Fruit fly (Drosophila melanogaster) whole organism, adult: Measurements from ENCODE around the gene Gba1b.

Experiments used
- CG11617 ChIP-seq: fragments of 200-800 bp; sonication (Bioruptor generic); optimal IDR thresholded peaks from 2 replicates; lab custom pipeline; 2017; ENCODE audit warnings: mild to moderate bottlenecking, missing biosample characterization, missing genetic modification reagents, missing genetic modification characterization
- CG12768 ChIP-seq: fragments of 200-800 bp; sonication (Bioruptor generic); optimal IDR thresholded peaks from 2 replicates; lab custom pipeline; 2017; ENCODE audit warnings: missing biosample characterization, missing genetic modification characterization, mild to moderate bottlenecking, moderate library complexity, missing genetic modification reagents
- CG14711 ChIP-seq: fragments of 200-800 bp; sonication (Bioruptor generic); optimal IDR thresholded peaks from 2 replicates; lab custom pipeline; 2018; ENCODE audit warnings: missing biosample characterization, mild to moderate bottlenecking, missing genetic modification characterization, moderate library complexity
- CG1620 ChIP-seq: fragments of 200-800 bp; sonication (Bioruptor generic); optimal IDR thresholded peaks from 2 replicates; lab custom pipeline; 2016; ENCODE audit warnings: missing biosample characterization, missing genetic modification characterization
- CG33017 ChIP-seq: fragments of 200-800 bp; sonication (Bioruptor generic); optimal IDR thresholded peaks from 2 replicates; lab custom pipeline; 2018; ENCODE audit warnings: missing biosample characterization, mild to moderate bottlenecking, missing genetic modification characterization, moderate library complexity
- CG5204 ChIP-seq: fragments of 200-800 bp; sonication (Bioruptor generic); optimal IDR thresholded peaks from 2 replicates; lab custom pipeline; 2016; ENCODE audit warnings: missing biosample characterization, missing genetic modification characterization
- CG7045 ChIP-seq: fragments of 200-800 bp; sonication (Bioruptor generic); optimal IDR thresholded peaks from 2 replicates; lab custom pipeline; 2017; ENCODE audit warnings: missing biosample characterization, mild to moderate bottlenecking, missing genetic modification characterization
- CG7101 ChIP-seq: fragments of 200-800 bp; sonication (Bioruptor generic); optimal IDR thresholded peaks from 2 replicates; lab custom pipeline; 2018; ENCODE audit warnings: missing biosample characterization, mild to moderate bottlenecking, missing genetic modification characterization, moderate library complexity
- Clk ChIP-seq: fragments of 200-800 bp; sonication (Bioruptor generic); optimal IDR thresholded peaks from 2 replicates; lab custom pipeline; 2017; ENCODE audit warnings: missing biosample characterization, missing genetic modification characterization
- Crg-1 ChIP-seq: fragments of 200-800 bp; sonication (Bioruptor generic); optimal IDR thresholded peaks from 2 replicates; lab custom pipeline; 2016; ENCODE audit warnings: missing biosample characterization, missing genetic modification characterization
- Hr96 ChIP-seq: fragments of 200-800 bp; sonication (Bioruptor generic); optimal IDR thresholded peaks from 2 replicates; lab custom pipeline; 2016; ENCODE audit warnings: missing biosample characterization, missing genetic modification characterization
- Mnt ChIP-seq: fragments of 200-800 bp; sonication (Bioruptor generic); optimal IDR thresholded peaks from 2 replicates; lab custom pipeline; 2016; ENCODE audit warnings: missing biosample characterization, mild to moderate bottlenecking, missing genetic modification characterization
- bab1 ChIP-seq: fragments of 200-800 bp; sonication (Bioruptor generic); optimal IDR thresholded peaks from 3 replicates; lab custom pipeline; 2019; ENCODE audit warnings: missing biosample characterization, mild to moderate bottlenecking, missing genetic modification characterization, moderate library complexity
- cic ChIP-seq: fragments of 200-800 bp; sonication (Bioruptor generic); optimal IDR thresholded peaks from 2 replicates; lab custom pipeline; 2017; ENCODE audit warnings: missing biosample characterization, mild to moderate bottlenecking, missing genetic modification characterization, moderate library complexity
- cnc ChIP-seq, 2 experiments: fragments of >200 bp; optimal IDR thresholded peaks; 2 replicates each; lab custom pipeline; 2017
- kay ChIP-seq: fragments of 200-800 bp; sonication (Bioruptor generic); peaks from one replicate; lab custom pipeline; 2016; ENCODE audit warnings: missing biosample characterization, missing genetic modification characterization, borderline replicate concordance
- ovo ChIP-seq: fragments of 200-800 bp; sonication (Bioruptor generic); optimal IDR thresholded peaks from 2 replicates; lab custom pipeline; 2016; ENCODE audit warnings: missing biosample characterization, missing genetic modification characterization
- pad ChIP-seq: fragments of 200-800 bp; sonication (Bioruptor generic); optimal IDR thresholded peaks from 3 replicates; lab custom pipeline; 2017; ENCODE audit warnings: missing biosample characterization, missing genetic modification characterization, mild to moderate bottlenecking, moderate library complexity, missing genetic modification reagents
- tj ChIP-seq: fragments of 200-800 bp; sonication (Bioruptor generic); optimal IDR thresholded peaks from 3 replicates; lab custom pipeline; 2017; ENCODE audit warnings: missing biosample characterization, mild to moderate bottlenecking, missing genetic modification characterization, moderate library complexity
- toe ChIP-seq: fragments of 200-800 bp; sonication (Bioruptor generic); optimal IDR thresholded peaks from 2 replicates; lab custom pipeline; 2016; ENCODE audit warnings: missing biosample characterization, missing genetic modification characterization

Gene Gba1b

dm6 chr3R:23673084-23673483 lies 31.5 kb upstream of the Gba1b start:
- no peak for TF ChIP-seq CG14711
- TF ChIP-seq CG7045 = no peak
- TF ChIP-seq cnc (optimal IDR thresholded peaks at IDR 0.05; lab: Kevin White, UChicago) = no peak
- no peak for TF ChIP-seq tj (GFP tag; lab: Kevin White, UChicago)

DNA sequence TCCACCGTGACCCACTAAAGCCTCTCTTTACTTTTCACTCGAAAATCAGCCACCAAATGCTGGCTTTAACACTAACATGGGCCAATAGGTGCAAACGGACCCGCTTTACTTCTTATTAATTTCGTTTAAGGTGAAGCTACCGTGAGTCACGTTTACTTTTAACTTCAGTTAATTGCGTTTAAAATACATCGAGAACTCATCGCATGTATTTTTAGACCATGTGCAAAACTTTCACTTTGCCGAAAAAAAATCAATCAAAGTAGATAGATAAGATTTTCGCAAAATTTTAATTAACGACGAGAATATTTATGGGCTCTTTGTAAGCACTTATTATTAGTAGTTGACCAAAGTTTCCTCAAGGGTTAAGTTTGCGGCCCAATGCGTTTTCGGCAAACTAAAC lies 30.2 kb upstream of the Gba1b start:
- TF ChIP-seq pad (GFP tag; lab: Kevin White, UChicago) (no peak), kay (GFP tag; lab: Kevin White, UChicago) (no peak), cic (GFP tag; lab: Kevin White, UChicago) (no peak)

DNA sequence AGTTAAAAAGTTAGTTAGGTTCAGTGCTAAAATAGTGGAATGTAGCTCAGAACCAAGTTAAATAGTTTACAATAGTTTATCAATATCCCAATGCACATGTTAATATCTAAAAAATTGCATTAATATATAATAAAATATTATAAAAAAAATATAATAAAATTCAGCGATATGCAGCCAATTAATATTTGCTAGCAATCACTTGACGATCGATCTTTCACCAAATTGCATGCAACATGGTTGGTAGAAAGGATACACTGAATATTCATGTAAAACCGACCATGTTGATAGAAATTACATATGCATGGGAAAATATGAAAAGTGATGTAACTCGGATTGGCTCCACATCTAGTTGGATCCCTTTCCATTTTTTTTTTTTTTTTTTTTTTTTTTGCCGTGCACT lies 29.0 kb upstream of the Gba1b start:
- TF ChIP-seq kay (GFP tag; lab: Kevin White, UChicago) = peak; percentile 9
- TF ChIP-seq Crg-1 (GFP tag; lab: Kevin White, UChicago) = no peak

DNA sequence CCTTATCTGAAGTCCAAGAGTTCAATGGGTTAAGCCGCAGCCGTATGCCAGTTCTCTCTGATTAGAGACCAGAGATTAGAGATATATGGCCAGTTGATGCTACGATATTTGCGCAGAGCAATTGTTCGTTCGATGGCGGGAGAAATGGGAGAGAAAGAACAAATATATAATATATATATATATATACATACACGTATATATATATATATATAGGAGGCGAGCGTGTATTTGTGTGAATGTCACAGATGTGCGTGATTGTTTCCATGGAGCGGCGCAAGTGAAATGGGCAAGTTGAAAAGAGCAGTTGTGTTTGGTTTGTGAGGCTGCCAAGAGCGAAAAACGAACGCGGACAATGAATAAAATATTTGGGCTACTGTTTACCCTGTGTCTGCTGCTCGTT lies 27.5 kb upstream of the Gba1b start, which contains the start of gene GILT3:
TSS of gene GILT3 (plus strand) at position 301 of the 400 bp plus-strand sequence.
- TF ChIP-seq Crg-1 (GFP tag; lab: Kevin White, UChicago) (no peak), CG11617 (GFP tag; lab: Kevin White, UChicago) (no peak), tj (GFP tag; lab: Kevin White, UChicago) (no peak), Mnt (no peak), CG1620 (no peak), cnc (optimal IDR thresholded peaks at IDR 0.05; lab: Kevin White, UChicago) (no peak)

DNA sequence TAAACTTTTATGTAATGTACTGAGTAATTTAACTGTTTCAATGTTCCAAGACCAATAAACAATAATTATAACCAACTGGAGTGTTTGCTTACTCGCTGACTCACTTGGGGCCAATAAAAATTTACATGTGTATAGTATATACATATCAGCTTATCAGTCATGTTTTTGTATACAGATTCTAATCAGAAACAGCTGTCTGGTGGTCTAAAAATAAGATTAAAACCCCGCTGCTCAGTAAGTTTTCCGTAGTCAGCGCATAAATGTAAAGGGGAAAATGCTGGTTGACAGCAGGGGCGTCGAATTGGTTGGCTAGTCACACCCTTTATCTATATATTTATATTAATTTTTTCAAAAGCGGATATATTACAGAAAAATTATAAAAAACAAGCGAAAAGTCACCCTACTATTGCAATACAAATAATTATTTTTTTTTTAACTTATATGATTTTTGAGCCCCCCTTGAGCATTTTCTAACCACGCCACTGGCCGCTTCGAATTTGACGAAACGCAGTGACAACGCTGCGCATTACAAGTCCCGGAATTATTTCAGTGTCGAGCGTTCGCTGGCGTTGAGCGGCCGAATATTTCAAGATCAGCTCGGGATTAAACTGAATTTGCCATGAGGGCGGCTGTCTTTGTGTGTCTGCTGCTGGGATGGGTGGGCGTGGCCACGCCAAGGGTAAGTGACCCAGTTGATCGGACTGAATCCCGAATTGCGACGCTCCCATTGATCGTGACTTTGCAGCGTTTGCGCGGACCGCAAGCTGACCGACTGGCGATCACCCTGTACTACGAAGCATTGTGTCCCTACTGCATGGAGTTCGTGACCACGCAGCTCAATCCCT lies 26.0 kb upstream of the Gba1b start, which contains the start of gene GILT2:
TSS of gene GILT2 (plus strand) at position 547 of the 845 bp plus-strand sequence.
- TF ChIP-seq CG7045 = peak; percentile 95
- peak; percentile 94 for TF ChIP-seq tj (GFP tag; lab: Kevin White, UChicago)
- peak; percentile 77 for TF ChIP-seq Mnt
- TF ChIP-seq Crg-1 (GFP tag; lab: Kevin White, UChicago) = peak; percentile 79
- TF ChIP-seq CG14711 = peak; percentile 90
- TF ChIP-seq pad (GFP tag; lab: Kevin White, UChicago) = peak; percentile 94
- peak; percentile 95 for TF ChIP-seq kay (GFP tag; lab: Kevin White, UChicago)
- peak; percentile 97 for TF ChIP-seq CG12768 (GFP tag; lab: Kevin White, UChicago)
- no peak for TF ChIP-seq cnc (optimal IDR thresholded peaks at IDR 0.05; lab: Kevin White, UChicago)
- TF ChIP-seq CG1620 = peak; percentile 89
- peak; percentile 85 for TF ChIP-seq ovo (GFP tag; lab: Kevin White, UChicago)
- TF ChIP-seq CG5204 (GFP tag; lab: Kevin White, UChicago) = peak; percentile 85
- TF ChIP-seq Hr96 = peak; percentile 79
- peak; percentile 89 for TF ChIP-seq CG33017 (tag; lab: Kevin White, UChicago)
- peak; percentile 84 for TF ChIP-seq Clk (GFP tag; lab: Kevin White, UChicago)
- TF ChIP-seq toe (GFP tag; lab: Kevin White, UChicago) = peak; percentile 81
- peak; percentile 95 for TF ChIP-seq CG11617 (GFP tag; lab: Kevin White, UChicago)
- peak; percentile 97 for TF ChIP-seq bab1
- peak; percentile 82 for TF ChIP-seq cic (GFP tag; lab: Kevin White, UChicago)
- peak; percentile 93 for TF ChIP-seq CG7101 (tag; lab: Kevin White, UChicago)

dm6 chr3R:23679911-23680336 lies 24.7 kb upstream of the Gba1b start, which contains the start of gene eIF3d1:
Gene eIF3d1 (plus strand): TSS chr3R:23680039.
- TF ChIP-seq CG11617 (GFP tag; lab: Kevin White, UChicago) (no peak), Mnt (peak; percentile 94), kay (GFP tag; lab: Kevin White, UChicago) (no peak), cnc (optimal IDR thresholded peaks at IDR 0.05; lab: Kevin White, UChicago) (no peak), CG7101 (tag; lab: Kevin White, UChicago) (no peak), CG1620 (peak; percentile 55), toe (GFP tag; lab: Kevin White, UChicago) (no peak), Crg-1 (GFP tag; lab: Kevin White, UChicago) (peak; percentile 23), bab1 (peak; percentile 51), tj (GFP tag; lab: Kevin White, UChicago) (no peak), CG14711 (no peak), cic (GFP tag; lab: Kevin White, UChicago) (no peak), CG33017 (tag; lab: Kevin White, UChicago) (no peak), pad (GFP tag; lab: Kevin White, UChicago) (no peak), CG12768 (GFP tag; lab: Kevin White, UChicago) (no peak), CG7045 (no peak), ovo (GFP tag; lab: Kevin White, UChicago) (peak; percentile 0), Hr96 (no peak), CG5204 (GFP tag; lab: Kevin White, UChicago) (no peak)

dm6 chr3R:23682203-23682602 lies 22.4 kb upstream of the Gba1b start, which contains the start of gene CG16710:
Gene CG16710 (plus strand): TSS chr3R:23682503.
- TF ChIP-seq Mnt = no peak
- no peak for TF ChIP-seq CG7045
- no peak for TF ChIP-seq CG7101 (tag; lab: Kevin White, UChicago)
- no peak for TF ChIP-seq CG12768 (GFP tag; lab: Kevin White, UChicago)
- no peak for TF ChIP-seq kay (GFP tag; lab: Kevin White, UChicago)
